Worm (Caenorhabditis elegans): Measurements from ENCODE around the gene panl-3.
A peak's percentile ranks its signal among the peaks of the same experiment; 100 is the strongest.

panl-3 gene

DNA sequence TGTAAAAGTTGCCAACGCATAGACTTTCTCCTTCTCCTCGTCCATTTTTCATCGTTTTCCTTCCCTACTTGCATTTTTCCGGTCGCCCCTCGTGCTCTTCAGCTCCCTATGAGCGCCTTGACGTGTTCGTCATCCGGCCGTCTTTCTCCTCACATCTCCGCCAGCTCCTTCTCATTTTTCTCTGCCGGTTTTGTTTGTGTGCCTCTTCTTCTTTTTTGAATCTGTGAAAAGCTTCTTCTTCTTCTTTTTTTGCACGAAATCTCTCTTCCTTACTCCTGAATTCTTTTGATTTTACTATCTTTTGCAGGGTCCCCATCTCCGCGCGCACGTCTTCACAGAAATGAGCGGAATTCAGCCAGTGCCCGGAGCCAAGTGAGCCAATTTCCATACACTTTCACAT lies 32.7 kb downstream of the panl-3 start, which contains the start of gene K11H3.3:
Gene K11H3.3 (plus strand): TSS at position 308 of the 400 bp plus-strand sequence.
- TF ChIP-seq lsy-2 (tag; optimal IDR thresholded peaks at IDR 0.05) (no peak), isw-1 (GFP tag; IDR thresholded peaks at IDR 0.05) (no peak), efl-1 (optimal IDR thresholded peaks at IDR 0.05) (no peak), efl-1 (GFP tag; optimal IDR thresholded peaks at IDR 0.05 in 1 of 2) (peak in 1 of 2 experiments; percentile 42), fkh-8 (tag; optimal IDR thresholded peaks at IDR 0.05) (no peak), ceh-82 (tag; optimal IDR thresholded peaks at IDR 0.05) (peak in 1 of 3 experiments; percentile 0), lin-14 (GFP tag; optimal IDR thresholded peaks at IDR 0.05) (peak; percentile 59), ama-1 (optimal IDR thresholded peaks at IDR 0.05) (no peak), pag-3 (tag; optimal IDR thresholded peaks at IDR 0.05; ENCODE audit: borderline replicate concordance, insufficient read depth) (no peak), nhr-76 (tag; optimal IDR thresholded peaks at IDR 0.05) (no peak), lin-13 (GFP tag; optimal IDR thresholded peaks at IDR 0.05) (no peak)

DNA sequence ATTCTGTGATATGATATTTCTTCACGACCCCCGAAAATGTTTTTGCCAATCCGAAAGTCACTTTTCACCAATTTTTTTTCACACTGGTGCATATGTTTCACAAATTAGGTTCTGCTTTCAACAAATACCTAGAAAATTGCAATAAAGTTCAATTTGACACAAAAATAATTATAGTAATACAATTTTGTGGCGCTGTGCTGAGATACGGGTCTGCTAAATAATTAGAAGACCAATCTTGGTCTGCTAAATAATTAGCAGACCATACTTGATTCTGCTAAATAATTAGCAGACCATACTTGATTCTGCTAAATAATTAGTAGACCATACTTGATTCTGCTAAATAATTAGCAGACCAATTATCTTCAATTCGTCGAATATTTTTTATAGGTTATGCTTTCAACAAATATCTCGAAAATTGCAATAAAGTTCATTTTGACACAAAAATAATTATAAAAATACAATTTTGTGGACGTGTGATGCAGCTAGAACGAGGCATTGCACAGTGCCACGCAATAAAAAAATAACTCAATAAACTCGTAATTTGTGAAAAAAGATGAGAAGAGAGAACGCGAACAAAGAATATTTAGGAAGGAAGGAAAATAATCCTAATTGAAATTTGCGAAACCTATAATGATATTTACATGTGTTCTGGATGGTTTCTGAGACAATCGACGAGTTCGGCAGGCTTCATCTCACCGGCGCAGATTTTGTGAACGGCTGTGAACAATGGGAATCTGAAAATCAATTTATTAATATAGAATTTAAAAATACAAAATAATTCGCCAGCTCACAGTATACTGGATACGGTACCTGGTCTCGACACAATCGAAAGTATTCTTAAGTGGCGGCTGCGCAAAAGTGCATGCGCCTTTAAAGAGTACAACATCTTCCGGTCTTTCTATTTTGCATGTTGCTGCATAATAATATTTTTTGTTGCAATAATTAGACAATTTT lies 35.1 kb downstream of the panl-3 start:
- no peak for TF ChIP-seq xbp-1 (tag; optimal IDR thresholded peaks at IDR 0.05)
- TF ChIP-seq fkh-10 (GFP tag; optimal IDR thresholded peaks at IDR 0.05): no peak
- TF ChIP-seq efl-1 (optimal IDR thresholded peaks at IDR 0.05): no peak
- TF ChIP-seq efl-1 (GFP tag; optimal IDR thresholded peaks at IDR 0.05 in 1 of 2): peak in 1 of 2 experiments; percentile 71
- no peak for TF ChIP-seq tlp-1 (tag; optimal IDR thresholded peaks at IDR 0.05)
- TF ChIP-seq jun-1 (tag; optimal IDR thresholded peaks at IDR 0.05): no peak

DNA sequence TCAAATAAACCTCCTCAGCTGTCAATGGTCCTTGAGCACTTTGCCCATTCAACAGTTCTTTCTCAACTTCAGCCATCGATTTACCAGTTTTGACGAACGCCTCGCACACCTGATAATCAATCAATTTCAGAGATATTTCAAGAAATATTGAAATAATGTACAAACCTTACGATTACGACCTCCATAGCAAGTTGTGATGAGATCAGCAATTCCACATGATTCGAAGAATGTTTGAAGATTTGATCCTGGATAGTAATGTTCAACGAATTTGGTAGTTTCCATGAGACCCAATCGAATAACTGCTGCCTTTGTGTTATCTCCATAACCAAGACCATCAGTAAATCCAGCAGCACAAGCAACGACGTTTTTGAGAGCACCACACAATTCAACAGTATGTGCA lies 36.1 kb downstream of the panl-3 start:
- TF ChIP-seq pqm-1 (tag; optimal IDR thresholded peaks at IDR 0.05) (no peak), nhr-77 (tag; optimal IDR thresholded peaks at IDR 0.05) (no peak), efl-1 (optimal IDR thresholded peaks at IDR 0.05) (no peak), efl-1 (GFP tag; optimal IDR thresholded peaks at IDR 0.05 in 1 of 2) (peak in 1 of 2 experiments; percentile 68), nhr-20 (tag; optimal IDR thresholded peaks at IDR 0.05) (no peak), efl-3 (GFP tag; optimal IDR thresholded peaks at IDR 0.05) (no peak), Y116A8C.19 (tag; optimal IDR thresholded peaks at IDR 0.05; ENCODE audit: borderline replicate concordance) (no peak), sptf-1 (tag; optimal IDR thresholded peaks at IDR 0.05) (no peak), elt-2 (tag; optimal IDR thresholded peaks at IDR 0.05) (no peak), lin-14 (GFP tag; optimal IDR thresholded peaks at IDR 0.05) (no peak)

DNA sequence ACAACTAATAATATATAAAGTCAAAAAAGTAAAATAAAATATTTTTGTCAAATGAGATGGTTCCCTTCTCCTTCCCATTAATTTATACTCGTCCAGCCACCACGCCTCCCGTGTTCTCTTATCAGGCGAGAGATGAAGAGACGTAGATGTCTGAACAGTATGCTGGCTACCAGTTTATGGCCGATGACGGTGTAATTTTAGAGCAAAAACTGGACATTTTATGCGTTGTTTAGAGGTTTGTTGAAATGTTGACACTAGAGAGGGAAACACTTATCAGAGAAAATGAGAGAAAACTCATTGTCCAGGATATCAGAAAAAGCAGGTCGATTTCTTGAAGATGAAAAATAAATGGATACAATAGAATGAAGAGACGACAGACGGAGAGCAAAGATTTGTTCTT lies 38.3 kb downstream of the panl-3 start:
- TF ChIP-seq nhr-90 (tag; optimal IDR thresholded peaks at IDR 0.05; ENCODE audit: poor library complexity) (peak; percentile 36), blmp-1 (tag; optimal IDR thresholded peaks at IDR 0.05) (peak; percentile 3), lsy-2 (tag; optimal IDR thresholded peaks at IDR 0.05) (peak in 1 of 2 experiments; percentile 13), lin-14 (GFP tag; optimal IDR thresholded peaks at IDR 0.05) (peak; percentile 19), nhr-85 (tag) (peak; percentile 45), unc-30 (tag; optimal IDR thresholded peaks at IDR 0.05) (no peak), efl-1 (optimal IDR thresholded peaks at IDR 0.05) (no peak), efl-1 (GFP tag; optimal IDR thresholded peaks at IDR 0.05 in 1 of 2) (peak in 1 of 2 experiments; percentile 15), nhr-71 (tag; optimal IDR thresholded peaks at IDR 0.05) (peak; percentile 16), ceh-90 (tag; optimal IDR thresholded peaks at IDR 0.05) (no peak), tlp-1 (tag; optimal IDR thresholded peaks at IDR 0.05) (no peak)

DNA sequence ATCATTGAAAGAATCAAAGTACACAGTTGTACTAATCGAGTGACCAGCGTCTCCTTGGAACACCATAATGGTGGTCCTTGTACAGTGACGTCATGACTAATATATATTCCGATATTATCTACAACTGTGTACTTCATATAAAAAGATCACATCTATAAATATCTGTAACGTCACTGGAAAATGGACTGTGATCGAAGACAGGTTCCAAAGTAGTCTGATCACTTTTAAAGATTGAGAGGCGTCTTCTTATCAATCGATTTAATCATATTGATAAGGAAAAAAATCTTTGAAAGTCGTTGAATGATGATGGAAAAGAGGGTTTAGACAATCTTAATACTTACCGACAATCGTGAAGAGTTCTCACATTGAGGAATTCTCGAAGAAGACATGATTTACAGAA lies 39.2 kb downstream of the panl-3 start:
- no peak for TF ChIP-seq sptf-1 (tag; optimal IDR thresholded peaks at IDR 0.05)
- no peak for TF ChIP-seq jun-1 (tag; optimal IDR thresholded peaks at IDR 0.05)
- TF ChIP-seq elt-3 (tag; optimal IDR thresholded peaks at IDR 0.05): peak in 1 of 6 experiments; percentile 0
- no peak for TF ChIP-seq lin-13 (GFP tag; optimal IDR thresholded peaks at IDR 0.05)
- no peak for TF ChIP-seq nhr-85 (tag)
- TF ChIP-seq nhr-90 (tag; optimal IDR thresholded peaks at IDR 0.05; ENCODE audit: poor library complexity): no peak
- TF ChIP-seq lin-15B (tag; optimal IDR thresholded peaks at IDR 0.05): no peak
- TF ChIP-seq xbp-1 (tag; optimal IDR thresholded peaks at IDR 0.05): no peak
- TF ChIP-seq ceh-90 (tag; optimal IDR thresholded peaks at IDR 0.05): no peak
- TF ChIP-seq unc-86 (tag; optimal IDR thresholded peaks at IDR 0.05): no peak
- peak; percentile 14 for TF ChIP-seq nhr-71 (tag; optimal IDR thresholded peaks at IDR 0.05)
- TF ChIP-seq efl-1 (optimal IDR thresholded peaks at IDR 0.05): no peak
- TF ChIP-seq efl-1 (GFP tag; optimal IDR thresholded peaks at IDR 0.05 in 1 of 2): peak in 1 of 2 experiments; percentile 92
- no peak for TF ChIP-seq ztf-11 (tag; optimal IDR thresholded peaks at IDR 0.05)
- peak; percentile 46 for TF ChIP-seq elt-2 (tag; optimal IDR thresholded peaks at IDR 0.05)
- TF ChIP-seq ets-5 (GFP tag; IDR thresholded peaks at IDR 0.05): no peak
